Worm (Caenorhabditis elegans): ENCODE results near the gene C09G9.1.

C09G9.1 gene

DNA sequence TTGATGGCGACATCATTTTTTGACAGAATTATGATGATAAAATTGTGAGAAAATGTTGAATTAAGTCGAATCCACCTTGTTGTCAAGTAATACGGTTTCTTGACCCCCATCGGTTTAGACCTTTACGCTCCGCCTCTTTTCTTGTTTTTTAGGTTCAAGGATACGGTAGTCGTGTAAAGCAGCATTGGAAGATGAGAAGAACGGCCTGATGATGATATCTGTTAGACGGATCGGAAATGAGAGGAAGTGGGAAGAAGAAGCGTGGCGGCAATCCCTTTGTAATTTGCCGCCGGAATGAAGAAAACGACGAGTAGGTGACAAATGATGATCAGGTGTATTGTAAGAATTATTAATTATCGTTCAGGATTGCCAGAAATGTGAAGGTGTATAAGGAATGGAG lies 14.5 kb upstream of the C09G9.1 start, which contains the start of gene npax-4:
Gene npax-4 (minus strand): TSS at position 101 of the 400 bp plus-strand sequence.
- TF ChIP-seq unc-39 (tag; optimal IDR thresholded peaks at IDR 0.05) (no peak), zip-2 (tag; optimal IDR thresholded peaks at IDR 0.05) (no peak), pha-4 (GFP tag; IDR thresholded peaks at IDR 0.05) (no peak), pha-4 (tag; optimal IDR thresholded peaks at IDR 0.05) (no peak), dve-1 (tag; optimal IDR thresholded peaks at IDR 0.05; ENCODE audit: insufficient read depth) (no peak), fos-1 (tag; optimal IDR thresholded peaks at IDR 0.05) (no peak), lin-38 (GFP tag; IDR thresholded peaks at IDR 0.05) (no peak), saeg-2 (GFP tag; IDR thresholded peaks at IDR 0.05) (no peak), ceh-20 (GFP tag; IDR thresholded peaks at IDR 0.05) (no peak), madf-5 (GFP tag; IDR thresholded peaks at IDR 0.05) (no peak), ceh-28 (tag; optimal IDR thresholded peaks at IDR 0.05) (no peak), lin-13 (GFP tag; optimal IDR thresholded peaks at IDR 0.05) (no peak), nhr-237 (tag; optimal IDR thresholded peaks at IDR 0.05) (no peak), D1046.2 (GFP tag; IDR thresholded peaks at IDR 0.05) (no peak), spr-1 (tag; optimal IDR thresholded peaks at IDR 0.05) (no peak), hif-1 (tag; optimal IDR thresholded peaks at IDR 0.05) (no peak), zfp-2 (tag; optimal IDR thresholded peaks at IDR 0.05) (no peak), spr-3 (GFP tag; optimal IDR thresholded peaks at IDR 0.05) (no peak), unc-62 (GFP tag; optimal IDR thresholded peaks at IDR 0.05 in 1 of 2) (no peak), unc-62 (tag; optimal IDR thresholded peaks at IDR 0.05) (no peak), daf-8 (GFP tag; IDR thresholded peaks at IDR 0.05) (no peak)

DNA sequence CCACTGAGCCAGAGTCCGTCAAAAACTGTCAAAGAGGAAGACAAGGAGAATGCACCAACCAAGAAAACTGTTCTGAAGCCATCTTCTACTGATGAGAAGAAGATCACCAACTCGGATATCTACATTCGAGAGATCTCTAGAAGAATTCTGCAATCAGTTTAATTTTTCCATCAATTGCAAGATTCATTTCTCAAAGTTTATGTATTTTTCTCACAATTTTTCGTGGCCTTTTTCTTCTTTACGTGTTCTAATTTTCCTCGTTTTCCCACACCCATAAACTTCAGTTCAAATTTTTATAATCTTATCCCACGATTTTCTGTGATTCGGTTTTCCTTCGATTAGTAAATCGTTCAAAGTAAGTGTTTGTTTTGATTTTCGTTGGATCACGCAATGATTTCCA lies 8.6 kb upstream of the C09G9.1 start, which contains the start of gene hdl-2:
Gene hdl-2 (plus strand): TSS at position 301 of the 400 bp plus-strand sequence.
- peak in 1 of 2 experiments; percentile 23 for TF ChIP-seq unc-62 (GFP tag; optimal IDR thresholded peaks at IDR 0.05 in 1 of 2)
- TF ChIP-seq unc-62 (tag; optimal IDR thresholded peaks at IDR 0.05) = no peak
- TF ChIP-seq hif-1 (tag; optimal IDR thresholded peaks at IDR 0.05) = no peak
- TF ChIP-seq nhr-11 (tag; optimal IDR thresholded peaks at IDR 0.05) = no peak
- TF ChIP-seq attf-4 (tag; optimal IDR thresholded peaks at IDR 0.05) = no peak
- no peak for TF ChIP-seq hlh-11 (tag; optimal IDR thresholded peaks at IDR 0.05)
- TF ChIP-seq nhr-28 (tag; optimal IDR thresholded peaks at IDR 0.05) = no peak
- no peak for TF ChIP-seq tra-1 (GFP tag; IDR thresholded peaks at IDR 0.05)
- no peak for TF ChIP-seq zip-11 (GFP tag; IDR thresholded peaks at IDR 0.05)

DNA sequence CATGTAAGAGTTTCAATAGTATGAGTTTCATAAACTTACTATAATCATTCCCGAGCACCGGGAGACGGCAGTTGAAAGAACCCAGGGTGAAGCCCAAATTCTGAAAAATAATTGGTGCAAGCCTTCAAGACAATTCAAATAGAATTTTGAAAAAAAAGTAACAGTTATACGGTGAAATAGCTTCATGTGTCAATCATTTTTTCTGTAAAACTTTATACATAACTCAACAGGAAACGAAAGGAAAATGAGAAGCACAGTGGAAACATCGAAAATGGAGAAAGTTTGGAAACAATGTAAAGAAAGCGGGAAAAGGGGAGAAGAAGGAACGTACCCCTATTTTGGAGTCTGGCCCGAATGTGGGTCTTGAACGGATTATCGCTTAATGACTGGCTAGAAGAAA lies 7.7 kb upstream of the C09G9.1 start, which contains the start of gene C09G9.3:
Gene C09G9.3 (minus strand): TSS at position 101 of the 400 bp plus-strand sequence.
- TF ChIP-seq ceh-82 (tag; optimal IDR thresholded peaks at IDR 0.05) = no peak
- no peak for TF ChIP-seq aha-1 (tag)
- no peak for TF ChIP-seq nhr-10 (tag; optimal IDR thresholded peaks at IDR 0.05)
- no peak for TF ChIP-seq F44E2.7 (GFP tag; IDR thresholded peaks at IDR 0.05)
- no peak for TF ChIP-seq T20F7.1 (GFP tag; optimal IDR thresholded peaks at IDR 0.05)
- no peak for TF ChIP-seq lin-13 (GFP tag; optimal IDR thresholded peaks at IDR 0.05)

DNA sequence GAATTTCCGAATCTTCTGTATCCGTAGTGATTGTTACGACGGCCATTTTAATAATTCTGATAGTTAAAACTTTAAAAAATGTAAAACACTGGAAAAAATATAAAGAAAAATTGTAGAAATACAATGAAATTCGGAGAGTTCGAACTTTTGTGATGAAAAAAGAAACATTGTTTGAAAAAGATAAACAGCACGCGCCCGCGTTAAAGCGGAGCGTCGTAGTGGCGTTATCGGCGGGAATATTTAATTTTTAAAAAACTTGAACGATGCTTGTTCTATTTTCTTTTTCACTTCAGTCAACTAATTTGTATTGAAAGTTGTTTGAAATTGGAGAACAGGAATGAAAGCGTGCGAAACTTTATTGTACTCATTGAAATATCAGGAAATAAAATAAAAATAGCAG lies 4.3 kb upstream of the C09G9.1 start, which contains the start of gene npp-23:
Gene npp-23 (minus strand): TSS at position 56 of the 400 bp plus-strand sequence.
- TF ChIP-seq mes-2 (tag; optimal IDR thresholded peaks at IDR 0.05; ENCODE audit: poor library complexity, severe bottlenecking) (peak; percentile 62), ZK546.5 (tag; optimal IDR thresholded peaks at IDR 0.05) (no peak), egl-43 (GFP tag; IDR thresholded peaks at IDR 0.05) (no peak), lin-39 (tag; optimal IDR thresholded peaks at IDR 0.05) (no peak), Y48G9A.11 (GFP tag; IDR thresholded peaks at IDR 0.05) (peak; percentile 89), saeg-2 (GFP tag; IDR thresholded peaks at IDR 0.05) (no peak), ceh-82 (tag; optimal IDR thresholded peaks at IDR 0.05) (no peak), nhr-11 (tag; optimal IDR thresholded peaks at IDR 0.05) (no peak), nhr-42 (GFP tag; IDR thresholded peaks at IDR 0.05) (no peak), Y5F2A.4 (GFP tag; optimal IDR thresholded peaks at IDR 0.05) (no peak), tag-97 (GFP tag; IDR thresholded peaks at IDR 0.05) (no peak), dpl-1 (GFP tag; optimal IDR thresholded peaks at IDR 0.05) (peak; percentile 95), dmd-8 (GFP tag; IDR thresholded peaks at IDR 0.05) (no peak), mdl-1 (tag; optimal IDR thresholded peaks at IDR 0.05) (peak in 1 of 2 experiments; percentile 4), nhr-28 (tag; optimal IDR thresholded peaks at IDR 0.05) (no peak), nhr-237 (tag; optimal IDR thresholded peaks at IDR 0.05) (no peak), lir-3 (tag; optimal IDR thresholded peaks at IDR 0.05) (no peak), zfp-2 (tag; optimal IDR thresholded peaks at IDR 0.05) (no peak), daf-8 (GFP tag; IDR thresholded peaks at IDR 0.05) (no peak), jun-1 (tag; optimal IDR thresholded peaks at IDR 0.05) (no peak), unc-130 (GFP tag; optimal IDR thresholded peaks at IDR 0.05) (no peak), hlh-11 (tag; optimal IDR thresholded peaks at IDR 0.05) (no peak), lin-15B (tag; optimal IDR thresholded peaks at IDR 0.05) (no peak), nhr-6 (tag; optimal IDR thresholded peaks at IDR 0.05) (no peak)

All from whole organism, L4 larva.